Fruit fly (Drosophila melanogaster): ENCODE measurements around the gene CG13461.

- TF ChIP-seq Sin3A (optimal IDR thresholded peaks at IDR 0.05) (no peak), ttk (optimal IDR thresholded peaks at IDR 0.05) (no peak), psq (optimal IDR thresholded peaks at IDR 0.05) (no peak), h (optimal IDR thresholded peaks at IDR 0.05) (no peak), insv (optimal IDR thresholded peaks at IDR 0.05) (no peak), Myc (optimal IDR thresholded peaks at IDR 0.05) (no peak)
Observed at dm6 chr3L:15054477-15054876, 2.2 kb upstream of the CG13461 start, which contains the start of gene EAChm.
